Worm (Caenorhabditis elegans): ENCODE measurements around the gene mps-1.

Gene mps-1

DNA sequence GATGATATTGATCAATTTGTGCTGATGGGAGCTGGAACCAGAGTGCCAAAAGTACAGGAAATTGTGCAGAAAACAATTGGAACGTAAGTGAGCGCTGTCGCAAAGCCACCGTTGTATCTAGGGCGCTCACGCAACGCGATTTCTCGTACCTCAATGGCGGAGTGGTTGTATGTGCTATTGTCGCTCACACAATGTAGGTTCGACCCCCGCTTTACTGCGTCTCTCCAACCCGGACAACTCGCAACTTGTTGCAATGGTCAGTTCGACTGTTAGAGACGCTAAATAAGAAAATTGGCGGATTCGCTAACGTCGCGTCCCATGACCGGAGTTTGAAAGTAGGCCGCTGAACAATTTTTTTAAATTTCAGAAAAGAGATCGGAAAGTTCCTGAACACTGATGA is 45.7 kb downstream of the mps-1 start (continued):
- TF ChIP-seq snpc-4 (GFP tag; optimal IDR thresholded peaks at IDR 0.05) (no peak), snpc-4 (tag; optimal IDR thresholded peaks at IDR 0.05) (peak in 3 of 4 experiments; percentile 25 to 52 (median 44)), bed-2 (GFP tag; IDR thresholded peaks at IDR 0.05) (0 out of 2 replicates have a peak, but pooled peaks have one; percentile 15), B0035.1 (tag; optimal IDR thresholded peaks at IDR 0.05) (no peak), hmg-1.2 (GFP tag; IDR thresholded peaks at IDR 0.05) (peak; percentile 41), repo-1 (tag; optimal IDR thresholded peaks at IDR 0.05) (peak; percentile 71), hlh-26 (GFP tag; conservative IDR thresholded peaks at IDR 0.05) (no peak), dox-1 (GFP tag; IDR thresholded peaks at IDR 0.05) (peak; percentile 73), C06A6.2 (GFP tag; conservative IDR thresholded peaks at IDR 0.05) (0 out of 2 replicates have a peak, but pooled peaks have one; percentile 20), unc-62 (GFP tag; optimal IDR thresholded peaks at IDR 0.05) (no peak), ceh-79 (tag; optimal IDR thresholded peaks at IDR 0.05) (no peak), ztf-18 (tag; optimal IDR thresholded peaks at IDR 0.05) (peak; percentile 68), lin-26 (GFP tag; IDR thresholded peaks at IDR 0.05) (peak; percentile 80), F33H1.4 (GFP tag; IDR thresholded peaks at IDR 0.05) (peak; percentile 46), dpff-1 (tag; optimal IDR thresholded peaks at IDR 0.05) (no peak), die-1 (tag; optimal IDR thresholded peaks at IDR 0.05) (peak; percentile 70), nhr-90 (tag; optimal IDR thresholded peaks at IDR 0.05) (peak; percentile 72), attf-5 (GFP tag; optimal IDR thresholded peaks at IDR 0.05) (peak; percentile 68), ceh-100 (GFP tag; IDR thresholded peaks at IDR 0.05) (peak; percentile 46; the same call in 1 of the 2 replicates), cebp-1 (GFP tag; IDR thresholded peaks at IDR 0.05) (0 out of 2 replicates have a peak, but pooled peaks have one; percentile 11), cebp-1 (tag; optimal IDR thresholded peaks at IDR 0.05) (peak; percentile 62), him-1 (tag; optimal IDR thresholded peaks at IDR 0.05) (no peak), F49E8.2 (tag; optimal IDR thresholded peaks at IDR 0.05; ENCODE audit: insufficient read depth) (peak; percentile 82), snpc-1.3 (tag; optimal IDR thresholded peaks at IDR 0.05; ENCODE audit: insufficient read depth) (no peak), pbrm-1 (GFP tag; IDR thresholded peaks at IDR 0.05) (peak; percentile 16; the same call in 1 of the 2 replicates), sea-2 (GFP tag; IDR thresholded peaks at IDR 0.05) (no peak), hrde-1 (tag; optimal IDR thresholded peaks at IDR 0.05; ENCODE audit: borderline replicate concordance) (peak; percentile 43), T07F8.4 (tag; optimal IDR thresholded peaks at IDR 0.05) (peak; percentile 63), F52B5.7 (tag; optimal IDR thresholded peaks at IDR 0.05) (peak; percentile 17), atf-7 (tag; optimal IDR thresholded peaks at IDR 0.05) (peak; percentile 40), aptf-2 (GFP tag; conservative IDR thresholded peaks at IDR 0.05) (no peak), nfyb-1 (GFP tag; IDR thresholded peaks at IDR 0.05) (peak; percentile 63), cebp-2 (GFP tag; IDR thresholded peaks at IDR 0.05) (0 out of 2 replicates have a peak, but pooled peaks have one; percentile 41), Y79H2A.3 (GFP tag; conservative IDR thresholded peaks at IDR 0.05) (no peak), chd-7 (tag; optimal IDR thresholded peaks at IDR 0.05) (peak; percentile 50), tlf-1 (GFP tag; optimal IDR thresholded peaks at IDR 0.05) (peak; percentile 1), T26A5.8 (tag; optimal IDR thresholded peaks at IDR 0.05) (no peak), ceh-40 (GFP tag; IDR thresholded peaks at IDR 0.05) (no peak), F39B2.1 (GFP tag; IDR thresholded peaks at IDR 0.05) (no peak), mcd-1 (GFP tag; IDR thresholded peaks at IDR 0.05) (peak; percentile 54; the same call in 1 of the 2 replicates), zim-3 (tag; optimal IDR thresholded peaks at IDR 0.05) (no peak), pha-4 (tag; optimal IDR thresholded peaks at IDR 0.05) (no peak), ztf-28 (GFP tag; IDR thresholded peaks at IDR 0.05) (no peak), rcor-1 (GFP tag; IDR thresholded peaks at IDR 0.05) (peak; percentile 51; the same call in 1 of the 2 replicates), unc-130 (GFP tag; optimal IDR thresholded peaks at IDR 0.05) (peak; percentile 1), ets-4 (GFP tag; optimal IDR thresholded peaks at IDR 0.05) (no peak), zfh-2 (GFP tag; conservative IDR thresholded peaks at IDR 0.05) (no peak), sptf-2 (GFP tag; optimal IDR thresholded peaks at IDR 0.05) (peak; percentile 27), mxl-1 (tag; optimal IDR thresholded peaks at IDR 0.05) (no peak)

Data from whole organism, young adult.